Fruit fly (Drosophila melanogaster) whole organism, embryonic: ENCODE results near the gene corolla.

Experiments used
- B-H1 ChIP-seq: fragments of 200-800 bp; sonication (Bioruptor generic); IDR thresholded peaks from 3 replicates; pipeline ENCODE4 v1.3.6; 2022; ENCODE audit warnings: missing biosample characterization, missing genetic modification characterization
- Bgb ChIP-seq: fragments of 200-800 bp; sonication (Bioruptor generic); IDR thresholded peaks from 2 replicates; pipeline ENCODE4 v1.3.6; 2022; ENCODE audit warnings: missing biosample characterization, missing genetic modification characterization; ENCODE audit not compliant: partially characterized antibody
- Blimp-1 ChIP-seq: fragments of 200-800 bp; sonication (Bioruptor generic); optimal IDR thresholded peaks from 3 replicates; lab custom pipeline; 2018; ENCODE audit warnings: missing biosample characterization, missing genetic modification characterization, mild to moderate bottlenecking, moderate library complexity, missing genetic modification reagents
- CG11696 ChIP-seq: fragments of 200-800 bp; sonication (Bioruptor generic); IDR thresholded peaks from 2 replicates; pipeline ENCODE4 v1.3.6; 2022; ENCODE audit warnings: missing biosample characterization, missing genetic modification characterization
- CG1233 ChIP-seq: fragments of 200-800 bp; sonication (Bioruptor generic); optimal IDR thresholded peaks from 4 replicates; lab custom pipeline; 2018; ENCODE audit warnings: missing biosample characterization, mild to moderate bottlenecking, missing genetic modification characterization
- CG14667 ChIP-seq: fragments of 200-800 bp; sonication (Bioruptor generic); IDR thresholded peaks from 2 replicates; pipeline ENCODE4 v1.3.6; 2022; ENCODE audit warnings: missing biosample characterization, missing genetic modification characterization
- CG14710 ChIP-seq: fragments of 200-800 bp; sonication (Bioruptor generic); optimal IDR thresholded peaks from 3 replicates; lab custom pipeline; 2019; ENCODE audit warnings: missing biosample characterization, mild to moderate bottlenecking, missing genetic modification characterization, moderate library complexity
- CG15696 ChIP-seq: fragments of 200-800 bp; sonication (Bioruptor generic); optimal IDR thresholded peaks from 2 replicates; lab custom pipeline; 2019; ENCODE audit warnings: missing biosample characterization, mild to moderate bottlenecking, missing genetic modification characterization, moderate library complexity
- CG1602 ChIP-seq: fragments of 200-800 bp; sonication (Bioruptor generic); optimal IDR thresholded peaks from 3 replicates; lab custom pipeline; 2016; ENCODE audit warnings: missing biosample characterization, missing genetic modification characterization
- CG17802 ChIP-seq: fragments of 200-800 bp; sonication (Bioruptor generic); optimal IDR thresholded peaks from 2 replicates; lab custom pipeline; 2018; ENCODE audit warnings: missing biosample characterization, mild to moderate bottlenecking, missing genetic modification characterization, moderate library complexity
- CG18011 ChIP-seq: fragments of 200-800 bp; sonication (Bioruptor generic); optimal IDR thresholded peaks from 2 replicates; lab custom pipeline; 2017; ENCODE audit warnings: missing biosample characterization, missing genetic modification characterization, mild to moderate bottlenecking, moderate library complexity, missing genotype
- CG2129 ChIP-seq: fragments of 200-800 bp; sonication (Bioruptor generic); IDR thresholded peaks from 2 replicates; pipeline ENCODE4 v1.3.6; 2022; ENCODE audit warnings: missing biosample characterization, missing genetic modification characterization; ENCODE audit not compliant: partially characterized antibody
- CG2199 ChIP-seq: fragments of 200-800 bp; sonication (Bioruptor generic); IDR thresholded peaks from 3 replicates; pipeline ENCODE4 v1.3.6; 2022; ENCODE audit warnings: missing biosample characterization, missing genetic modification characterization
- CG34224 ChIP-seq: fragments of 200-800 bp; sonication (Bioruptor generic); IDR thresholded peaks from 3 replicates; pipeline ENCODE4 v1.3.6; 2022; ENCODE audit warnings: missing biosample characterization, missing genetic modification characterization; ENCODE audit not compliant: partially characterized antibody
- CG4424 ChIP-seq: fragments of 200-800 bp; sonication (Bioruptor generic); optimal IDR thresholded peaks from 3 replicates; lab custom pipeline; 2016; ENCODE audit warnings: missing biosample characterization, missing genetic modification characterization
- CG4820 ChIP-seq: fragments of 200-800 bp; sonication (Bioruptor generic); optimal IDR thresholded peaks from 3 replicates; lab custom pipeline; 2016; ENCODE audit warnings: missing biosample characterization, missing genetic modification characterization
- CG4854 ChIP-seq: fragments of 200-800 bp; sonication (Bioruptor generic); optimal IDR thresholded peaks from 2 replicates; lab custom pipeline; 2016; ENCODE audit warnings: missing biosample characterization, missing genetic modification characterization, inconsistent platforms
- CG5953 ChIP-seq: fragments of 200-800 bp; sonication (Bioruptor generic); IDR thresholded peaks from 2 replicates; pipeline ENCODE4 v1.3.6; 2022; ENCODE audit warnings: missing biosample characterization, missing genetic modification characterization
- CG6175 ChIP-seq: fragments of 200-800 bp; sonication (Bioruptor generic); IDR thresholded peaks from 3 replicates; pipeline ENCODE4 v1.3.6; 2022; ENCODE audit warnings: missing biosample characterization, missing genetic modification characterization
- CG7372 ChIP-seq: fragments of 200-800 bp; sonication (Bioruptor generic); IDR thresholded peaks from 2 replicates; pipeline ENCODE4 v1.3.6; 2022; ENCODE audit warnings: missing biosample characterization, missing genetic modification characterization
- CG8281 ChIP-seq: fragments of 200-800 bp; sonication (Bioruptor generic); optimal IDR thresholded peaks from 2 replicates; lab custom pipeline; 2018; ENCODE audit warnings: missing biosample characterization, mild to moderate bottlenecking, missing genetic modification characterization, moderate library complexity
- CG9817 ChIP-seq: fragments of 200-800 bp; sonication (Bioruptor generic); optimal IDR thresholded peaks from 2 replicates; lab custom pipeline; 2018; ENCODE audit warnings: missing biosample characterization, mild to moderate bottlenecking, missing genetic modification characterization, moderate library complexity
- Ets65A ChIP-seq: fragments of 200-800 bp; sonication (Bioruptor generic); peaks from one replicate; lab custom pipeline; 2016; ENCODE audit warnings: missing biosample characterization, missing genetic modification characterization
- Gug ChIP-seq: fragments of 200-800 bp; sonication (Bioruptor generic); IDR thresholded peaks from 4 replicates; pipeline ENCODE4 v1.3.6; 2022; ENCODE audit warnings: missing biosample characterization, missing genetic modification characterization
- H15 ChIP-seq: fragments of 200-800 bp; sonication (Bioruptor generic); IDR thresholded peaks from 3 replicates; pipeline ENCODE4 v1.3.6; 2022; ENCODE audit warnings: missing biosample characterization, missing genetic modification characterization
- Hmr ChIP-seq: fragments of 200-800 bp; sonication (Bioruptor generic); optimal IDR thresholded peaks from 3 replicates; lab custom pipeline; 2017; ENCODE audit warnings: mild to moderate bottlenecking, missing biosample characterization, missing genetic modification reagents, missing genetic modification characterization
- Lpt ChIP-seq: fragments of >200 bp; optimal IDR thresholded peaks from 2 replicates; lab custom pipeline; 2018; ENCODE audit warnings: missing biosample characterization, missing genetic modification characterization
- Myb ChIP-seq: fragments of 200-800 bp; sonication (Bioruptor generic); optimal IDR thresholded peaks from 2 replicates; lab custom pipeline; 2016; ENCODE audit warnings: missing biosample characterization, missing genetic modification characterization
- Six4 ChIP-seq: fragments of 200-800 bp; sonication (Bioruptor generic); optimal IDR thresholded peaks from 2 replicates; lab custom pipeline; 2016; ENCODE audit warnings: missing biosample characterization, missing genetic modification characterization
- Sox102F ChIP-seq: fragments of 200-800 bp; sonication (Bioruptor generic); optimal IDR thresholded peaks from 2 replicates; lab custom pipeline; 2018; ENCODE audit warnings: missing biosample characterization, mild to moderate bottlenecking, missing genetic modification characterization, moderate library complexity
- Sry-β ChIP-seq: fragments of 200-800 bp; sonication (Bioruptor generic); optimal IDR thresholded peaks from 2 replicates; lab custom pipeline; 2018; ENCODE audit warnings: missing biosample characterization, mild to moderate bottlenecking, missing genetic modification characterization, moderate library complexity
- ac ChIP-seq: fragments of 200-800 bp; sonication (Bioruptor generic); optimal IDR thresholded peaks from 3 replicates; lab custom pipeline; 2017; ENCODE audit warnings: missing biosample characterization, mild to moderate bottlenecking, missing genetic modification characterization
- aop ChIP-seq: fragments of 200-800 bp; sonication (Bioruptor generic); IDR thresholded peaks from 2 replicates; pipeline ENCODE4 v1.3.6; 2022; ENCODE audit warnings: missing biosample characterization, missing genetic modification characterization
- ash1 ChIP-seq: fragments of 200-800 bp; sonication (Bioruptor generic); optimal IDR thresholded peaks from 2 replicates; lab custom pipeline; 2018; ENCODE audit warnings: missing biosample characterization, mild to moderate bottlenecking, missing genetic modification characterization
- bbx ChIP-seq: fragments of 200-800 bp; sonication (Bioruptor generic); IDR thresholded peaks from 2 replicates; pipeline ENCODE4 v1.3.6; 2022; ENCODE audit warnings: missing biosample characterization, missing genetic modification characterization; ENCODE audit not compliant: partially characterized antibody
- cg ChIP-seq: fragments of 200-800 bp; sonication (Bioruptor generic); optimal IDR thresholded peaks from 3 replicates; lab custom pipeline; 2019; ENCODE audit warnings: missing biosample characterization, mild to moderate bottlenecking, missing genetic modification characterization, moderate library complexity
- chinmo ChIP-seq: fragments of 200-800 bp; sonication (Bioruptor generic); IDR thresholded peaks from 4 replicates; pipeline ENCODE4 v1.3.6; 2022; ENCODE audit warnings: missing biosample characterization, missing genetic modification characterization; ENCODE audit not compliant: partially characterized antibody
- dimm ChIP-seq: fragments of 200-800 bp; sonication (Bioruptor generic); IDR thresholded peaks from 2 replicates; pipeline ENCODE4 v1.3.6; 2022; ENCODE audit warnings: missing biosample characterization, missing genetic modification characterization
- hth ChIP-seq: fragments of >200 bp; optimal IDR thresholded peaks from 2 replicates; lab custom pipeline; 2017; ENCODE audit warnings: inconsistent platforms
- klu ChIP-seq: fragments of 200-800 bp; sonication (Bioruptor generic); IDR thresholded peaks from 2 replicates; pipeline ENCODE4 v1.3.6; 2022; ENCODE audit warnings: missing biosample characterization, missing genetic modification characterization
- knrl ChIP-seq: fragments of 200-800 bp; sonication (Bioruptor generic); IDR thresholded peaks from 3 replicates; pipeline ENCODE4 v1.3.6; 2022; ENCODE audit warnings: missing biosample characterization, missing genetic modification characterization; ENCODE audit not compliant: partially characterized antibody
- lilli ChIP-seq: fragments of 200-800 bp; sonication (Bioruptor generic); optimal IDR thresholded peaks from 3 replicates; lab custom pipeline; 2016; ENCODE audit warnings: missing biosample characterization, missing genetic modification characterization
- nerfin-2 ChIP-seq: fragments of 200-800 bp; sonication (Bioruptor generic); IDR thresholded peaks from 2 replicates; pipeline ENCODE4 v1.3.6; 2022; ENCODE audit warnings: missing biosample characterization, missing genetic modification characterization; ENCODE audit not compliant: partially characterized antibody
- org-1 ChIP-seq: fragments of 200-800 bp; sonication (Bioruptor generic); optimal IDR thresholded peaks from 2 replicates; lab custom pipeline; 2017; ENCODE audit warnings: missing biosample characterization, missing genetic modification characterization
- pfk ChIP-seq: fragments of 200-800 bp; sonication (Bioruptor generic); optimal IDR thresholded peaks from 2 replicates; lab custom pipeline; 2018; ENCODE audit warnings: missing biosample characterization, mild to moderate bottlenecking, missing genetic modification characterization, moderate library complexity
- run ChIP-seq: fragments of 200-800 bp; sonication (Bioruptor generic); optimal IDR thresholded peaks from 3 replicates; lab custom pipeline; 2018; ENCODE audit warnings: missing biosample characterization, mild to moderate bottlenecking, missing genetic modification characterization
- sd ChIP-seq: fragments of 200-800 bp; sonication (Bioruptor generic); optimal IDR thresholded peaks from 3 replicates; lab custom pipeline; 2018; ENCODE audit warnings: missing biosample characterization, mild to moderate bottlenecking, missing genetic modification characterization, moderate library complexity
- sens-2 ChIP-seq: fragments of 200-800 bp; sonication (Bioruptor generic); IDR thresholded peaks from 2 replicates; pipeline ENCODE4 v1.3.6; 2022; ENCODE audit warnings: missing biosample characterization, missing genetic modification characterization
- tap ChIP-seq: fragments of 200-800 bp; optimal IDR thresholded peaks from 3 replicates; lab custom pipeline; 2019; ENCODE audit warnings: missing biosample characterization, mild to moderate bottlenecking, missing genetic modification characterization, moderate library complexity
- trh ChIP-seq: fragments of 200-800 bp; sonication (Bioruptor generic); optimal IDR thresholded peaks from 2 replicates; lab custom pipeline; 2016; ENCODE audit warnings: missing biosample characterization, missing genetic modification characterization

Gene corolla

DNA sequence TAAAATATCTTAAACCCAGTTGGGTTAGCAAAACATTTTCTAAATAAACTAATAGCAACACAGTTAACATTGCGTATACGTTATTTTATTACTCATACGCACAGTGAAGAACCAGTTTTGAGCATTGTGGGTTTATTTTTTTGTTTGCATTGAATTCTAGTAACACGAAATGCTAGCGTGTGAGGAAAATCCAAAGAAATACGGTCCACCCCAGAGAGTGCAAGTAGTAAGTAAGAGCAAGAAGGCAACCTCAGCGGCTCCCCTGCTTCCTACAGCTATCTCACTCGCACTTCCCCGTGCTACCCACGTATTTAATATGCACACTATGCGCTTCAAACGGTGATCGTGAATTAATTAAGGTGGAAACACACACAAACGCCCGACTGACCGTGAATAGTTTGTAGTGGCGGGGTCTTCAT, 6.9 kb downstream of the corolla start (continued):
- peak; percentile 60 for TF ChIP-seq CG1602 (GFP tag; lab: Kevin White, UChicago)
- TF ChIP-seq org-1 (GFP tag; lab: Kevin White, UChicago), result peak; percentile 91
- peak; percentile 69 for TF ChIP-seq CG4820 (GFP tag; lab: Kevin White, UChicago)
- peak; percentile 64 for TF ChIP-seq Myb (GFP tag; lab: Kevin White, UChicago)
- TF ChIP-seq hth, result no peak
- peak; percentile 85 for TF ChIP-seq Blimp-1 (GFP tag; lab: Kevin White, UChicago)
- peak; percentile 56 for TF ChIP-seq CG15696 (tag; lab: Kevin White, UChicago)
- peak; percentile 87 for TF ChIP-seq lilli
- peak; percentile 48 for TF ChIP-seq ac (GFP tag; lab: Kevin White, UChicago)
- TF ChIP-seq run (tag; lab: Kevin White, UChicago), result peak; percentile 89
- peak; percentile 68 for TF ChIP-seq CG8281 (tag; lab: Kevin White, UChicago)
- TF ChIP-seq CG17802, result peak; percentile 47
- TF ChIP-seq Bgb, result no peak
- no peak for TF ChIP-seq nerfin-2 (GFP tag; lab: Robert Waterston, UW)
- TF ChIP-seq CG9817 (tag; lab: Kevin White, UChicago), result peak; percentile 89
- peak; percentile 90 for TF ChIP-seq Hmr (GFP tag; lab: Kevin White, UChicago)
- TF ChIP-seq bbx (GFP tag; lab: Robert Waterston, UW), result no peak
- no peak; the same call in 1 of the 2 replicates for TF ChIP-seq sens-2 (GFP tag; lab: Robert Waterston, UW)
- no peak for TF ChIP-seq aop (GFP tag; lab: Robert Waterston, UW)
- peak; percentile 82 for TF ChIP-seq CG4424 (GFP tag; lab: Kevin White, UChicago)
- TF ChIP-seq B-H1, result peak; percentile 69
- TF ChIP-seq CG7372 (GFP tag; lab: Robert Waterston, UW), result peak; percentile 93
- no peak; the same call in 1 of the 2 replicates for TF ChIP-seq dimm (GFP tag; lab: Robert Waterston, UW)
- peak; percentile 90 for TF ChIP-seq CG1233
- peak; percentile 47 for TF ChIP-seq trh
- TF ChIP-seq sd (tag; lab: Kevin White, UChicago), result peak; percentile 71
- 0 out of 3 replicates have a peak, but pooled peaks have one; percentile 31 for TF ChIP-seq CG2199
- TF ChIP-seq Sry-β (GFP tag; lab: Kevin White, UChicago), result no peak
- peak; percentile 93 for TF ChIP-seq tap (tag; lab: Kevin White, UChicago)
- TF ChIP-seq CG5953 (GFP tag; lab: Robert Waterston, UW), result peak; percentile 70; the same call in 1 of the 2 replicates
- peak; percentile 71 for TF ChIP-seq CG18011 (GFP tag; lab: Kevin White, UChicago)
- peak; percentile 72 for TF ChIP-seq Six4
- peak; percentile 65 for TF ChIP-seq CG14710 (tag; lab: Kevin White, UChicago)
- TF ChIP-seq cg (GFP tag; lab: Kevin White, UChicago), result peak; percentile 26
- TF ChIP-seq Ets65A (GFP tag; lab: Kevin White, UChicago), result peak; percentile 97
- no peak for TF ChIP-seq knrl
- TF ChIP-seq CG11696, result peak; percentile 54; the same call in 1 of the 2 replicates
- peak; percentile 70; the same call in 3 of the 4 replicates for TF ChIP-seq Gug (GFP tag; lab: Robert Waterston, UW)
- peak; percentile 90 for TF ChIP-seq Sox102F (GFP tag; lab: Kevin White, UChicago)
- TF ChIP-seq chinmo (GFP tag; lab: Robert Waterston, UW), result peak; percentile 95
- TF ChIP-seq CG6175 (GFP tag; lab: Robert Waterston, UW), result peak; percentile 43; the same call in 1 of the 3 replicates
- TF ChIP-seq CG14667 (GFP tag; lab: Robert Waterston, UW), result peak; percentile 59; the same call in 1 of the 2 replicates
- TF ChIP-seq Lpt (GFP tag; lab: Kevin White, UChicago), result no peak
- peak; percentile 50 for TF ChIP-seq klu
- TF ChIP-seq CG4854 (GFP tag; lab: Kevin White, UChicago), result peak; percentile 74
- no peak for TF ChIP-seq CG34224
- TF ChIP-seq ash1, result peak; percentile 38
- peak; percentile 68; the same call in 2 of the 3 replicates for TF ChIP-seq H15 (GFP tag; lab: Robert Waterston, UW)
- TF ChIP-seq pfk, result no peak
- TF ChIP-seq CG2129 (GFP tag; lab: Robert Waterston, UW), result no peak
